Fruit fly (Drosophila melanogaster) whole organism, embryonic: ENCODE measurements around the gene SMC5.

Source experiments
- Asciz ChIP-seq: fragments of 200-800 bp; sonication (Bioruptor generic); optimal IDR thresholded peaks from 2 replicates; lab custom pipeline; 2017; ENCODE audit warnings: missing biosample characterization, mild to moderate bottlenecking, missing genetic modification characterization, missing genetic modification reagents
- BEAF-32 ChIP-seq: fragments of 200-800 bp; sonication (Bioruptor generic); optimal IDR thresholded peaks from 3 replicates; lab custom pipeline; 2017; ENCODE audit warnings: missing biosample characterization, missing genetic modification characterization, mild to moderate bottlenecking, moderate library complexity, missing genetic modification reagents
- Blimp-1 ChIP-seq: fragments of 200-800 bp; sonication (Bioruptor generic); optimal IDR thresholded peaks from 3 replicates; lab custom pipeline; 2018; ENCODE audit warnings: missing biosample characterization, missing genetic modification characterization, mild to moderate bottlenecking, moderate library complexity, missing genetic modification reagents
- CG10565 ChIP-seq: fragments of 200-800 bp; sonication (Bioruptor generic); optimal IDR thresholded peaks from 3 replicates; lab custom pipeline; 2016; ENCODE audit warnings: missing biosample characterization, mild to moderate bottlenecking, missing genetic modification characterization
- CG11398 ChIP-seq: fragments of 200-800 bp; sonication (Bioruptor generic); optimal IDR thresholded peaks from 2 replicates; lab custom pipeline; 2016; ENCODE audit warnings: missing biosample characterization, missing genetic modification characterization
- CG12155 ChIP-seq: fragments of 200-800 bp; sonication (Bioruptor generic); optimal IDR thresholded peaks from 3 replicates; lab custom pipeline; 2016; ENCODE audit warnings: missing biosample characterization, missing genetic modification characterization
- CG1233 ChIP-seq: fragments of 200-800 bp; sonication (Bioruptor generic); optimal IDR thresholded peaks from 4 replicates; lab custom pipeline; 2018; ENCODE audit warnings: missing biosample characterization, mild to moderate bottlenecking, missing genetic modification characterization
- CG15011 ChIP-seq: fragments of 200-800 bp; sonication (Bioruptor generic); optimal IDR thresholded peaks from 3 replicates; lab custom pipeline; 2018; ENCODE audit warnings: missing biosample characterization, mild to moderate bottlenecking, missing genetic modification characterization
- CG16815 ChIP-seq: fragments of 200-800 bp; sonication (Bioruptor generic); optimal IDR thresholded peaks from 3 replicates; lab custom pipeline; 2017; ENCODE audit warnings: missing biosample characterization, mild to moderate bottlenecking, missing genetic modification characterization
- CG17359 ChIP-seq: fragments of 200-800 bp; sonication (Bioruptor generic); optimal IDR thresholded peaks from 3 replicates; lab custom pipeline; 2018; ENCODE audit warnings: missing biosample characterization, mild to moderate bottlenecking, missing genetic modification characterization, moderate library complexity
- CG17912 ChIP-seq: fragments of 200-800 bp; sonication (Bioruptor generic); optimal IDR thresholded peaks from 2 replicates; lab custom pipeline; 2018; ENCODE audit warnings: missing biosample characterization, mild to moderate bottlenecking, missing genetic modification characterization
- CG1792 ChIP-seq: fragments of 200-800 bp; sonication (Bioruptor generic); optimal IDR thresholded peaks from 2 replicates; lab custom pipeline; 2016; ENCODE audit warnings: missing biosample characterization, missing genetic modification characterization
- CG18764 ChIP-seq: fragments of 200-800 bp; sonication (Bioruptor generic); optimal IDR thresholded peaks from 3 replicates; lab custom pipeline; 2016; ENCODE audit warnings: missing biosample characterization, missing genetic modification characterization
- CG3065 ChIP-seq: fragments of 200-800 bp; sonication (Bioruptor generic); optimal IDR thresholded peaks from 2 replicates; lab custom pipeline; 2016; ENCODE audit warnings: missing biosample characterization, missing genetic modification characterization
- CG31441 ChIP-seq: fragments of 200-800 bp; sonication (Bioruptor generic); IDR thresholded peaks from 2 replicates; pipeline ENCODE4 v1.3.6; 2022; ENCODE audit warnings: missing biosample characterization, missing genetic modification characterization
- CG6683 ChIP-seq: fragments of 200-800 bp; sonication (Bioruptor generic); optimal IDR thresholded peaks from 2 replicates; lab custom pipeline; 2017; ENCODE audit warnings: missing biosample characterization, mild to moderate bottlenecking, missing genetic modification characterization, missing genetic modification reagents
- CG7745 ChIP-seq: fragments of 200-800 bp; sonication (Bioruptor generic); optimal IDR thresholded peaks from 2 replicates; lab custom pipeline; 2018; ENCODE audit warnings: missing biosample characterization, mild to moderate bottlenecking, missing genetic modification characterization, moderate library complexity
- CG8388 ChIP-seq: fragments of 200-800 bp; sonication (Bioruptor generic); optimal IDR thresholded peaks from 2 replicates; lab custom pipeline; 2019; ENCODE audit warnings: missing biosample characterization, mild to moderate bottlenecking, missing genetic modification characterization, moderate library complexity
- CTCF ChIP-seq: fragments of 200-800 bp; sonication (Bioruptor generic); optimal IDR thresholded peaks from 2 replicates; lab custom pipeline; 2017; ENCODE audit warnings: missing biosample characterization, mild to moderate bottlenecking, missing genetic modification characterization, moderate library complexity
- Chrac-16 ChIP-seq: fragments of 200-800 bp; sonication (Bioruptor generic); optimal IDR thresholded peaks from 3 replicates; lab custom pipeline; 2016; ENCODE audit warnings: missing biosample characterization, missing genetic modification characterization
- Dek ChIP-seq: fragments of 200-800 bp; sonication (Bioruptor generic); optimal IDR thresholded peaks from 3 replicates; lab custom pipeline; 2019; ENCODE audit warnings: missing biosample characterization, mild to moderate bottlenecking, missing genetic modification characterization, moderate library complexity
- E2f1 ChIP-seq: fragments of 200-800 bp; sonication (Bioruptor generic); IDR thresholded peaks from 2 replicates; pipeline ENCODE4 v1.3.6; 2022; ENCODE audit warnings: missing biosample characterization, missing genetic modification characterization
- HmgD ChIP-seq: fragments of 200-800 bp; sonication (Bioruptor generic); optimal IDR thresholded peaks from 3 replicates; lab custom pipeline; 2016; ENCODE audit warnings: missing biosample characterization, missing genetic modification characterization
- Optix ChIP-seq: fragments of 200-800 bp; sonication (Bioruptor generic); IDR thresholded peaks from 3 replicates; pipeline ENCODE4 v1.3.6; 2022; ENCODE audit warnings: missing biosample characterization, missing genetic modification characterization
- Scr ChIP-seq: fragments of 200-800 bp; sonication (Bioruptor generic); IDR thresholded peaks from 2 replicates; pipeline ENCODE4 v1.3.6; 2022; ENCODE audit warnings: missing biosample characterization, missing genetic modification characterization; ENCODE audit not compliant: partially characterized antibody
- Six4 ChIP-seq: fragments of 200-800 bp; sonication (Bioruptor generic); optimal IDR thresholded peaks from 2 replicates; lab custom pipeline; 2016; ENCODE audit warnings: missing biosample characterization, missing genetic modification characterization
- Tbp ChIP-seq: fragments of >200 bp; optimal IDR thresholded peaks from 2 replicates; lab custom pipeline; 2018; ENCODE audit warnings: missing biosample characterization, missing genetic modification characterization
- al ChIP-seq: fragments of 200-800 bp; sonication (Bioruptor generic); IDR thresholded peaks from 2 replicates; pipeline ENCODE4 v1.3.6; 2022; ENCODE audit warnings: missing biosample characterization, missing genetic modification characterization
- cg ChIP-seq: fragments of 200-800 bp; sonication (Bioruptor generic); optimal IDR thresholded peaks from 3 replicates; lab custom pipeline; 2019; ENCODE audit warnings: missing biosample characterization, mild to moderate bottlenecking, missing genetic modification characterization, moderate library complexity
- crc ChIP-seq: fragments of 200-800 bp; sonication (Bioruptor generic); optimal IDR thresholded peaks from 2 replicates; lab custom pipeline; 2016; ENCODE audit warnings: missing biosample characterization, missing genetic modification characterization
- dm ChIP-seq: fragments of 200-800 bp; sonication (Bioruptor generic); optimal IDR thresholded peaks from 3 replicates; lab custom pipeline; 2016; ENCODE audit warnings: missing biosample characterization, missing genetic modification characterization
- ewg ChIP-seq: fragments of 200-800 bp; sonication (Bioruptor generic); optimal IDR thresholded peaks from 3 replicates; lab custom pipeline; 2017; ENCODE audit warnings: mild to moderate bottlenecking, missing biosample characterization, missing genetic modification reagents, missing genetic modification characterization
- fru ChIP-seq: fragments of >200 bp; optimal IDR thresholded peaks from 2 replicates; lab custom pipeline; 2017
- gem ChIP-seq: fragments of 200-800 bp; sonication (Bioruptor generic); optimal IDR thresholded peaks from 2 replicates; lab custom pipeline; 2019; ENCODE audit warnings: missing biosample characterization, mild to moderate bottlenecking, missing genetic modification characterization, moderate library complexity
- ham ChIP-seq: fragments of 200-800 bp; sonication (Bioruptor generic); IDR thresholded peaks from 2 replicates; pipeline ENCODE4 v1.3.6; 2022; ENCODE audit warnings: missing biosample characterization, missing genetic modification characterization
- hkb ChIP-seq, 2 experiments: fragments of 200-800 bp in 1 of 2; fragments of >200 bp in 1 of 2; sonication (Bioruptor generic) in 1 of 2; IDR thresholded peaks in 1 of 2; optimal IDR thresholded peaks in 1 of 2; 2 replicates each; pipeline versions ENCODE4 v1.3.6 to Lab custom; 2017 to 2022; ENCODE audit warnings: missing biosample characterization in 1 of 2, missing genetic modification characterization in 1 of 2
- ken ChIP-seq: fragments of 200-800 bp; sonication (Bioruptor generic); IDR thresholded peaks from 3 replicates; pipeline ENCODE4 v1.3.6; 2022; ENCODE audit warnings: missing biosample characterization, missing genetic modification characterization
- lbe ChIP-seq: fragments of 200-800 bp; sonication (Bioruptor generic); optimal IDR thresholded peaks from 2 replicates; lab custom pipeline; 2016; ENCODE audit warnings: missing biosample characterization, mild to moderate bottlenecking, missing genetic modification characterization
- lola ChIP-seq, 3 experiments: fragments of >200 bp in 2 of 3; fragments of 200-800 bp in 1 of 3; sonication (Bioruptor generic) in 1 of 3; optimal IDR thresholded peaks; 2 replicates each; lab custom pipeline; 2017 to 2019; ENCODE audit warnings: missing biosample characterization in 3 of 3, missing genetic modification characterization in 3 of 3, mild to moderate bottlenecking in 1 of 3, moderate library complexity in 1 of 3
- mld ChIP-seq: fragments of 200-800 bp; sonication (Bioruptor generic); IDR thresholded peaks from 3 replicates; pipeline ENCODE4 v1.3.6; 2022; ENCODE audit warnings: missing biosample characterization, missing genetic modification characterization; ENCODE audit not compliant: partially characterized antibody
- nerfin-1 ChIP-seq: fragments of 200-800 bp; sonication (Bioruptor generic); optimal IDR thresholded peaks from 3 replicates; lab custom pipeline; 2019; ENCODE audit warnings: missing biosample characterization, mild to moderate bottlenecking, missing genetic modification characterization, moderate library complexity
- phol ChIP-seq: fragments of 200-800 bp; sonication (Bioruptor generic); optimal IDR thresholded peaks from 3 replicates; lab custom pipeline; 2018; ENCODE audit warnings: missing biosample characterization, mild to moderate bottlenecking, missing genetic modification characterization, moderate library complexity
- tx ChIP-seq: fragments of 200-800 bp; sonication (Bioruptor generic); optimal IDR thresholded peaks from 2 replicates; lab custom pipeline; 2016; ENCODE audit warnings: missing biosample characterization, missing genetic modification characterization
- unc-4 ChIP-seq: fragments of 200-800 bp; sonication (Bioruptor generic); IDR thresholded peaks from 2 replicates; pipeline ENCODE4 v1.3.6; 2022; ENCODE audit warnings: missing biosample characterization, missing genetic modification characterization; ENCODE audit not compliant: partially characterized antibody
- unpg ChIP-seq: fragments of 200-800 bp; sonication (Bioruptor generic); optimal IDR thresholded peaks from 3 replicates; lab custom pipeline; 2018; ENCODE audit warnings: missing biosample characterization, mild to moderate bottlenecking, missing genetic modification characterization, moderate library complexity
- vfl ChIP-seq: fragments of 200-800 bp; sonication (Bioruptor generic); optimal IDR thresholded peaks from 2 replicates; lab custom pipeline; 2016; ENCODE audit warnings: missing biosample characterization, missing genetic modification characterization
- wdn ChIP-seq: fragments of 200-800 bp; sonication (Bioruptor generic); IDR thresholded peaks from 2 replicates; pipeline ENCODE4 v1.3.6; 2022; ENCODE audit warnings: missing biosample characterization, missing genetic modification characterization
- z ChIP-seq: fragments of 200-800 bp; sonication (Bioruptor generic); IDR thresholded peaks from 3 replicates; pipeline ENCODE4 v1.3.6; 2022; ENCODE audit warnings: missing biosample characterization, missing genetic modification characterization

SMC5 gene

DNA sequence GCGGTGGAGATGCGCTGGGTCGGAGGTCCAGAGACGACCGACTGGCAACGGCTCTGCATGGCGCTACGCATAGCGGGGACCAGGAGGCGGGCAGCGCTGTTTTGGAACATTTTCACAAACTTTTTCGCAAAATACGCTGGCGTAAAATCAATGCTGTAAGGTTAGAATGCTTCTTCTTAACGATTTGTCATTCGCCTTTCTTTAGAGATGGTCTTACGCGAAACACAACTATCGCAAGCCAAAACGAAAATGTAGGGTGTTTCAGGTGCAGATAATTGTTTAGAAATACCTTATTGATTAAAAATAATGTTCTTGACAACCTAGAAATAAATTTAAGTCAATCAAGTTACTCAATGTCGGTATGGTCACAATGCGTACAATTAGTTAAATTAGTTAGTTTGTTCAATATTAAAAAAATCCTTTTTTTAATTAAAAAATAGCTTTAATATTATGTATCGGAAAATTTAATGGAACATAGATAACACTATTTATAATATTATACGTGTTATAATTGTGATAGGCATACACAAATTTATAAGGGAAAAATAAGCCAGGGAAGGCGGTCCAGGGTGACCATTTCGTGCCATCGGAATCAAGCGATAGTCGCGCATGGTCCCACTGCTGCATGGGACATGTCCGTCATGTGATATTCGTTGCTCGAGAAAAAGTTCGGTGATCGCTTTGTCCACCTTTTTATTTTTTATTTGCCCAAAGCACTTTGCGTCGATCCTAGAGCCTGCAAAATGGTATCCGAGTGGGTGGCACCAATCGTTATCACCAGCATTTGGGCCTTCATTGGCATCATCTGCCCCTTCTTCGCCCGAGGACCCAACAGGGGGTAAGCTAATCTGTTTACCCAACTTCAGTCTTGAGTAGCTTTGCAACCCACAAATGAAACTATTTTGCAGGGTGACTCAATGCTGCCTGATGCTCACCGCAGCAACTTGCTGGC, 29.5 kb upstream of the SMC5 start, which contains the start of the genes COX8 and VhaM9.7-b (continued):
- no peak for TF ChIP-seq z (GFP tag; lab: Robert Waterston, UW)
- no peak for TF ChIP-seq Optix
- TF ChIP-seq CG8388 (GFP tag; lab: Kevin White, UChicago): no peak
- TF ChIP-seq Scr: peak; percentile 77
- TF ChIP-seq dm (GFP tag; lab: Kevin White, UChicago): peak; percentile 12
- no peak for TF ChIP-seq CG3065 (GFP tag; lab: Kevin White, UChicago)
- no peak for TF ChIP-seq hkb (optimal IDR thresholded peaks at IDR 0.05; lab: Kevin White, UChicago)
- TF ChIP-seq hkb (GFP tag; IDR thresholded peaks at IDR 0.05; lab: Robert Waterston, UW): peak; percentile 27; the same call in 1 of the 2 replicates
- peak; percentile 62 for TF ChIP-seq CG18764 (GFP tag; lab: Kevin White, UChicago)
- TF ChIP-seq unpg: no peak
- no peak for TF ChIP-seq CTCF (GFP tag; lab: Kevin White, UChicago)
- no peak for TF ChIP-seq CG1233 (GFP tag; lab: Kevin White, UChicago)
- no peak for TF ChIP-seq CG15011 (GFP tag; lab: Kevin White, UChicago)
- peak; percentile 77 for TF ChIP-seq phol (tag; lab: Kevin White, UChicago)
- TF ChIP-seq gem (tag; lab: Kevin White, UChicago): no peak
- peak; percentile 57; the same call in 1 of the 2 replicates for TF ChIP-seq al (GFP tag; lab: Robert Waterston, UW)
- peak; percentile 93 for TF ChIP-seq BEAF-32 (GFP tag; lab: Kevin White, UChicago)
- TF ChIP-seq CG10565 (GFP tag; lab: Kevin White, UChicago): no peak
- no peak for TF ChIP-seq Blimp-1 (GFP tag; lab: Kevin White, UChicago)
- TF ChIP-seq Tbp (GFP tag; lab: Kevin White, UChicago): no peak
- TF ChIP-seq ham (GFP tag; lab: Robert Waterston, UW): no peak
- peak; percentile 21 for TF ChIP-seq HmgD (GFP tag; lab: Kevin White, UChicago)
- TF ChIP-seq CG31441 (GFP tag; lab: Robert Waterston, UW): no peak
- no peak for TF ChIP-seq CG17912
- no peak for TF ChIP-seq CG11398 (GFP tag; lab: Kevin White, UChicago)
- peak; percentile 54 for TF ChIP-seq Six4 (GFP tag; lab: Kevin White, UChicago)
- peak; percentile 45 for TF ChIP-seq CG17359 (tag; lab: Kevin White, UChicago)
- TF ChIP-seq lbe (GFP tag; lab: Kevin White, UChicago): peak; percentile 38
- no peak for TF ChIP-seq nerfin-1
- peak; percentile 65 for TF ChIP-seq CG12155 (GFP tag; lab: Kevin White, UChicago)
- TF ChIP-seq vfl (GFP tag; lab: Kevin White, UChicago): peak; percentile 21
- no peak; the same call in 2 of the 3 replicates for TF ChIP-seq ken (GFP tag; lab: Robert Waterston, UW)
- TF ChIP-seq crc (GFP tag; lab: Kevin White, UChicago): no peak
- TF ChIP-seq wdn (GFP tag; lab: Robert Waterston, UW): 0 out of 2 replicates have a peak, but pooled peaks have one; percentile 47
- TF ChIP-seq lola (GFP tag; optimal IDR thresholded peaks at IDR 0.05; lab: Kevin White, UChicago): peak in 1 of 3 experiments; percentile 62
- no peak for TF ChIP-seq fru (lab: Kevin White, UChicago)
- TF ChIP-seq CG1792 (GFP tag; lab: Kevin White, UChicago): no peak
- peak; percentile 41 for TF ChIP-seq E2f1 (GFP tag; lab: Robert Waterston, UW)
- TF ChIP-seq tx (GFP tag; lab: Kevin White, UChicago): peak; percentile 25
- TF ChIP-seq CG16815 (GFP tag; lab: Kevin White, UChicago): peak; percentile 45
- no peak for TF ChIP-seq cg (GFP tag; lab: Kevin White, UChicago)
- TF ChIP-seq CG7745 (tag; lab: Kevin White, UChicago): no peak
- TF ChIP-seq Dek (tag; lab: Kevin White, UChicago): no peak
- no peak for TF ChIP-seq ewg
- TF ChIP-seq mld (GFP tag; lab: Robert Waterston, UW): peak; percentile 44; the same call in 1 of the 3 replicates
- TF ChIP-seq Asciz: no peak
- peak; percentile 62 for TF ChIP-seq unc-4 (GFP tag; lab: Robert Waterston, UW)
- peak; percentile 55 for TF ChIP-seq Chrac-16 (GFP tag; lab: Kevin White, UChicago)
- no peak for TF ChIP-seq CG6683 (GFP tag; lab: Kevin White, UChicago)
